Comparison of ENCODE assay signal across 2 fruit fly cellular contexts in the genomic region with DNA sequence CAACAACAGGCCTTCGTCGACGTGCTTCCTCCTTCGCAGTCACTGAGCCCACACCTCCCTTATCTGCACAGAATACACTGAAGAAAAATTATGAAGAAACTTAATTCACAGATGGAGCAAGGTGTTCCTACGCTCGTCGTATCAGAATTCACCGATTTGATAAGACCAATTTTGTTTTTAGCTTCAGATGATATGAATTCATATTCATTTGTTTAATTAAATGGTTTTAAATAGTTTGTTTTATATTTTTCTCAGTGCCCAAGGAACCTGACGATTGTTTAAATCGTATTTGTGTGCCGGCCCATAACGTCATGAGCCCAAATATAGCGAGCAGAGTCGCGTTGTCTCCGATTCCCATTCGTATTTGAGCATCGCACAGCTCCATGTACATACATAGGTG.
TF ChIP-seq lines count a peak whose summit lies in the region.

No protein-coding gene starts in this region.

TF ChIP-seq in whole organism, embryonic, 481 proteins besides CTCF, POLR2A, EP300 and RAD21 (continued from another document and continues in another):
- TF ChIP-seq CG1603 (tag; optimal IDR thresholded peaks at IDR 0.05; lab: Kevin White, UChicago) (peak; percentile 74), eyg (GFP tag; optimal IDR thresholded peaks at IDR 0.05; lab: Kevin White, UChicago) (no peak), wdn (GFP tag; IDR thresholded peaks at IDR 0.05; lab: Robert Waterston, UW) (no peak), Mrtf (GFP tag; IDR thresholded peaks at IDR 0.05; lab: Robert Waterston, UW) (0 out of 3 replicates have a peak, but pooled peaks have one; percentile 7), esg (GFP tag; conservative IDR thresholded peaks at IDR 0.05; lab: Robert Waterston, UW) (peak; percentile 24; the same call in 1 of the 2 replicates), HLH54F (GFP tag; optimal IDR thresholded peaks at IDR 0.05; lab: Kevin White, UChicago) (peak; percentile 45), CG30403 (GFP tag; optimal IDR thresholded peaks at IDR 0.05; lab: Kevin White, UChicago) (peak; percentile 51), CG6813 (GFP tag; optimal IDR thresholded peaks at IDR 0.05; lab: Kevin White, UChicago) (peak; percentile 24), CG10565 (GFP tag; optimal IDR thresholded peaks at IDR 0.05; lab: Kevin White, UChicago) (no peak), pho (GFP tag; optimal IDR thresholded peaks at IDR 0.05; lab: Kevin White, UChicago) (peak; percentile 10), dmrt11E (tag; optimal IDR thresholded peaks at IDR 0.05; lab: Kevin White, UChicago) (peak; percentile 91), Hey (tag; optimal IDR thresholded peaks at IDR 0.05; lab: Kevin White, UChicago) (no peak), CG8388 (GFP tag; optimal IDR thresholded peaks at IDR 0.05; lab: Kevin White, UChicago) (peak; percentile 58), CG10209 (GFP tag; optimal IDR thresholded peaks at IDR 0.05; lab: Kevin White, UChicago) (peak; percentile 75), CG17186 (GFP tag; optimal IDR thresholded peaks at IDR 0.05; lab: Kevin White, UChicago) (no peak), CG13424 (tag; optimal IDR thresholded peaks at IDR 0.05; lab: Kevin White, UChicago) (peak; percentile 55), Lpt (GFP tag; optimal IDR thresholded peaks at IDR 0.05; lab: Kevin White, UChicago) (no peak), klu (GFP tag; IDR thresholded peaks at IDR 0.05; lab: Robert Waterston, UW) (peak; percentile 33; the same call in 1 of the 2 replicates), CG3281 (GFP tag; optimal IDR thresholded peaks at IDR 0.05; lab: Kevin White, UChicago) (peak; percentile 35), E2f1 (GFP tag; IDR thresholded peaks at IDR 0.05; lab: Robert Waterston, UW) (peak; percentile 57), CG15479 (GFP tag; optimal IDR thresholded peaks at IDR 0.05; lab: Kevin White, UChicago) (peak; percentile 80), CG2129 (GFP tag; IDR thresholded peaks at IDR 0.05; lab: Robert Waterston, UW; ENCODE audit: partially characterized antibody) (no peak), CG1602 (GFP tag; optimal IDR thresholded peaks at IDR 0.05; lab: Kevin White, UChicago) (peak; percentile 74), CG3995 (GFP tag; optimal IDR thresholded peaks at IDR 0.05; lab: Kevin White, UChicago) (no peak), cg (GFP tag; optimal IDR thresholded peaks at IDR 0.05; lab: Kevin White, UChicago) (no peak), dati (GFP tag; IDR thresholded peaks at IDR 0.05; lab: Robert Waterston, UW) (no peak), ATbp (GFP tag; optimal IDR thresholded peaks at IDR 0.05; lab: Kevin White, UChicago) (peak; percentile 22), prd (optimal IDR thresholded peaks at IDR 0.05; lab: Kevin White, UChicago) (no peak), prd (GFP tag; IDR thresholded peaks at IDR 0.05; lab: Robert Waterston, UW) (peak; percentile 89), CG12104 (GFP tag; optimal IDR thresholded peaks at IDR 0.05; lab: Kevin White, UChicago) (peak; percentile 35), z (GFP tag; IDR thresholded peaks at IDR 0.05; lab: Robert Waterston, UW) (no peak), CG12769 (tag; optimal IDR thresholded peaks at IDR 0.05; lab: Kevin White, UChicago) (peak; percentile 34), chinmo (GFP tag; IDR thresholded peaks at IDR 0.05; lab: Robert Waterston, UW; ENCODE audit: partially characterized antibody) (no peak), her (GFP tag; optimal IDR thresholded peaks at IDR 0.05; lab: Kevin White, UChicago) (no peak), CG17568 (GFP tag; optimal IDR thresholded peaks at IDR 0.05; lab: Kevin White, UChicago) (peak; percentile 32), tin (GFP tag; optimal IDR thresholded peaks at IDR 0.05; lab: Kevin White, UChicago) (peak; percentile 61), h (optimal IDR thresholded peaks at IDR 0.05; lab: Kevin White, UChicago) (no peak), CG11695 (GFP tag; IDR thresholded peaks at IDR 0.05; lab: Robert Waterston, UW) (peak; percentile 55; the same call in 1 of the 3 replicates), Ravus (GFP tag; IDR thresholded peaks at IDR 0.05; lab: Robert Waterston, UW) (no peak), NC2β (GFP tag; optimal IDR thresholded peaks at IDR 0.05; lab: Kevin White, UChicago) (peak; percentile 71), jumu (GFP tag; optimal IDR thresholded peaks at IDR 0.05; lab: Kevin White, UChicago) (peak; percentile 23), CG2116 (GFP tag; optimal IDR thresholded peaks at IDR 0.05; lab: Kevin White, UChicago) (peak; percentile 17), Sin3A (optimal IDR thresholded peaks at IDR 0.05; lab: Kevin White, UChicago) (no peak), CG3838 (GFP tag; optimal IDR thresholded peaks at IDR 0.05; lab: Kevin White, UChicago) (peak; percentile 13), ash1 (GFP tag; optimal IDR thresholded peaks at IDR 0.05; lab: Kevin White, UChicago) (no peak), Xrp1 (GFP tag; IDR thresholded peaks at IDR 0.05; lab: Robert Waterston, UW) (peak; percentile 85), CG1647 (GFP tag; optimal IDR thresholded peaks at IDR 0.05; lab: Kevin White, UChicago) (peak; percentile 20), CG2120 (GFP tag; optimal IDR thresholded peaks at IDR 0.05; lab: Kevin White, UChicago) (peak; percentile 60), CG7271 (tag; optimal IDR thresholded peaks at IDR 0.05; lab: Kevin White, UChicago) (peak; percentile 74), CG5953 (GFP tag; IDR thresholded peaks at IDR 0.05; lab: Robert Waterston, UW) (no peak), grau (tag; optimal IDR thresholded peaks at IDR 0.05; lab: Kevin White, UChicago) (peak; percentile 70), bab2 (GFP tag; optimal IDR thresholded peaks at IDR 0.05; lab: Kevin White, UChicago) (peak; percentile 59), Sox102F (GFP tag; optimal IDR thresholded peaks at IDR 0.05; lab: Kevin White, UChicago) (peak; percentile 51), H2.0 (GFP tag; IDR thresholded peaks at IDR 0.05; lab: Robert Waterston, UW) (peak; percentile 49), CG7786 (GFP tag; optimal IDR thresholded peaks at IDR 0.05; lab: Kevin White, UChicago) (peak; percentile 35), dan (GFP tag; IDR thresholded peaks at IDR 0.05; lab: Robert Waterston, UW) (peak; percentile 69), rib (GFP tag; IDR thresholded peaks at IDR 0.05; lab: Robert Waterston, UW) (no peak), zfh2 (GFP tag; optimal IDR thresholded peaks at IDR 0.05; lab: Kevin White, UChicago) (peak; percentile 6), CG1024 (GFP tag; IDR thresholded peaks at IDR 0.05; lab: Robert Waterston, UW) (peak; percentile 74), Asciz (GFP tag; optimal IDR thresholded peaks at IDR 0.05; lab: Kevin White, UChicago) (no peak), CG6765 (GFP tag; optimal IDR thresholded peaks at IDR 0.05; lab: Kevin White, UChicago) (no peak), CHES-1-like (GFP tag; optimal IDR thresholded peaks at IDR 0.05; lab: Kevin White, UChicago) (no peak), CG10959 (GFP tag; IDR thresholded peaks at IDR 0.05; lab: Robert Waterston, UW) (peak; percentile 87), CG8944 (GFP tag; optimal IDR thresholded peaks at IDR 0.05; lab: Kevin White, UChicago) (peak; percentile 55)

TF ChIP-seq in whole organism, prepupa, 60 proteins besides CTCF, POLR2A, EP300 and RAD21 (continued from another document):
- no peak for TF ChIP-seq dsx (GFP tag; optimal IDR thresholded peaks at IDR 0.05; lab: Kevin White, UChicago; ENCODE audit: poor library complexity, severe bottlenecking)
